Fruit fly (Drosophila melanogaster) whole organism, prepupa: Measurements from ENCODE around the gene RpL3.

Source experiments
- Blimp-1 ChIP-seq: fragments of 200-800 bp; sonication (Bioruptor generic); optimal IDR thresholded peaks from 3 replicates; lab custom pipeline; 2017; ENCODE audit warnings: missing biosample characterization, missing genetic modification characterization, mild to moderate bottlenecking, moderate library complexity, missing genetic modification reagents
- CG10631 ChIP-seq: fragments of 200-800 bp; sonication (Bioruptor generic); optimal IDR thresholded peaks from 2 replicates; lab custom pipeline; 2016; ENCODE audit warnings: missing biosample characterization, missing genetic modification characterization
- CG10669 ChIP-seq: fragments of 200-800 bp; sonication (Bioruptor generic); optimal IDR thresholded peaks from 3 replicates; lab custom pipeline; 2018; ENCODE audit warnings: missing biosample characterization, mild to moderate bottlenecking, missing genetic modification characterization, moderate library complexity
- CG11762 ChIP-seq: fragments of 200-800 bp; sonication (Bioruptor generic); optimal IDR thresholded peaks from 3 replicates; lab custom pipeline; 2016; ENCODE audit warnings: missing biosample characterization, missing genetic modification characterization; ENCODE audit not compliant: insufficient read depth
- CG11902 ChIP-seq: fragments of 200-800 bp; sonication (Bioruptor generic); optimal IDR thresholded peaks from 3 replicates; lab custom pipeline; 2016; ENCODE audit warnings: missing biosample characterization, missing genetic modification characterization
- CG16779 ChIP-seq: fragments of 200-800 bp; sonication (Bioruptor generic); optimal IDR thresholded peaks from 3 replicates; lab custom pipeline; 2017; ENCODE audit warnings: missing biosample characterization, mild to moderate bottlenecking, missing genetic modification characterization
- CG3032 ChIP-seq: fragments of 200-800 bp; optimal IDR thresholded peaks from 2 replicates; lab custom pipeline; 2019; ENCODE audit warnings: missing biosample characterization, mild to moderate bottlenecking, missing genetic modification characterization, moderate library complexity
- CG31627 ChIP-seq: fragments of 200-800 bp; sonication (Bioruptor generic); optimal IDR thresholded peaks from 3 replicates; lab custom pipeline; 2016; ENCODE audit warnings: missing biosample characterization, missing genetic modification characterization
- CG32006 ChIP-seq: fragments of 200-800 bp; sonication (Bioruptor generic); optimal IDR thresholded peaks from 3 replicates; lab custom pipeline; 2017; ENCODE audit warnings: missing biosample characterization, mild to moderate bottlenecking, missing genetic modification characterization
- CG34406 ChIP-seq: fragments of 200-800 bp; sonication (Bioruptor generic); optimal IDR thresholded peaks from 3 replicates; lab custom pipeline; 2016; ENCODE audit warnings: missing biosample characterization, missing genetic modification characterization
- CG6276 ChIP-seq: fragments of 200-800 bp; sonication (Bioruptor generic); optimal IDR thresholded peaks from 2 replicates; lab custom pipeline; 2017; ENCODE audit warnings: missing biosample characterization, mild to moderate bottlenecking, missing genetic modification characterization
- CG6792 ChIP-seq: fragments of 200-800 bp; sonication (Bioruptor generic); optimal IDR thresholded peaks from 3 replicates; lab custom pipeline; 2016; ENCODE audit warnings: missing biosample characterization, missing genetic modification characterization
- CG8119 ChIP-seq: fragments of 200-800 bp; sonication (Bioruptor generic); IDR thresholded peaks from 3 replicates; pipeline ENCODE4 v1.3.6; 2022; ENCODE audit warnings: missing biosample characterization, missing genetic modification characterization
- CG8319 ChIP-seq: fragments of 200-800 bp; sonication (Bioruptor generic); optimal IDR thresholded peaks from 3 replicates; lab custom pipeline; 2016; ENCODE audit warnings: missing biosample characterization, missing genetic modification characterization
- CG8632 ChIP-seq: fragments of 200-800 bp; sonication (Bioruptor generic); optimal IDR thresholded peaks from 3 replicates; lab custom pipeline; 2016; ENCODE audit warnings: missing biosample characterization, missing genetic modification characterization
- CG9139 ChIP-seq: fragments of 200-800 bp; sonication (Bioruptor generic); optimal IDR thresholded peaks from 3 replicates; lab custom pipeline; 2017; ENCODE audit warnings: missing biosample characterization, mild to moderate bottlenecking, missing genetic modification characterization
- Eip75B ChIP-seq: fragments of 200-800 bp; sonication (Bioruptor generic); optimal IDR thresholded peaks from 3 replicates; lab custom pipeline; 2016; ENCODE audit warnings: missing biosample characterization, missing genetic modification characterization
- Eip78C ChIP-seq: fragments of 200-800 bp; sonication (Bioruptor generic); peaks from one replicate; lab custom pipeline; 2016; ENCODE audit warnings: missing biosample characterization, missing genetic modification characterization
- Eip93F ChIP-seq: fragments of 200-800 bp; sonication (Bioruptor generic); optimal IDR thresholded peaks from 2 replicates; lab custom pipeline; 2016; ENCODE audit warnings: missing biosample characterization, mild to moderate bottlenecking, missing genetic modification characterization
- Ets96B ChIP-seq: fragments of 200-800 bp; optimal IDR thresholded peaks from 2 replicates; lab custom pipeline; 2019; ENCODE audit warnings: missing biosample characterization, mild to moderate bottlenecking, missing genetic modification characterization, moderate library complexity
- Gug ChIP-seq: fragments of 200-800 bp; sonication (Bioruptor generic); IDR thresholded peaks from 2 replicates; pipeline ENCODE4 v1.3.6; 2022; ENCODE audit warnings: missing biosample characterization, missing genetic modification characterization
- Hr38 ChIP-seq: sonication (Bioruptor generic); optimal IDR thresholded peaks from 2 replicates; lab custom pipeline; 2016; ENCODE audit warnings: missing biosample characterization, missing genetic modification characterization
- Hr39 ChIP-seq: fragments of 200-800 bp; sonication (Bioruptor generic); optimal IDR thresholded peaks from 2 replicates; lab custom pipeline; 2016; ENCODE audit warnings: missing biosample characterization, missing genetic modification characterization
- Hr4 ChIP-seq: fragments of 200-800 bp; sonication (Bioruptor generic); optimal IDR thresholded peaks from 3 replicates; lab custom pipeline; 2016; ENCODE audit warnings: missing biosample characterization, missing genetic modification characterization
- Lpt ChIP-seq: fragments of 200-800 bp; sonication (Bioruptor generic); optimal IDR thresholded peaks from 3 replicates; lab custom pipeline; 2016; ENCODE audit warnings: missing biosample characterization, missing genetic modification characterization
- OdsH ChIP-seq: fragments of 200-800 bp; sonication (Bioruptor generic); optimal IDR thresholded peaks from 3 replicates; lab custom pipeline; 2016; ENCODE audit warnings: missing biosample characterization, missing genetic modification characterization
- Sox102F ChIP-seq: fragments of 200-800 bp; sonication (Bioruptor generic); optimal IDR thresholded peaks from 2 replicates; lab custom pipeline; 2016; ENCODE audit warnings: missing biosample characterization, mild to moderate bottlenecking, missing genetic modification characterization
- Sox15 ChIP-seq: fragments of 200-800 bp; sonication (Bioruptor generic); optimal IDR thresholded peaks from 3 replicates; lab custom pipeline; 2016; ENCODE audit warnings: missing biosample characterization, missing genetic modification characterization
- acj6 ChIP-seq: fragments of 200-800 bp; sonication (Bioruptor generic); optimal IDR thresholded peaks from 3 replicates; lab custom pipeline; 2016; ENCODE audit warnings: missing biosample characterization, missing genetic modification characterization
- dsx ChIP-seq: fragments of 200-800 bp; optimal IDR thresholded peaks from 3 replicates; lab custom pipeline; 2019; ENCODE audit warnings: missing biosample characterization, mild to moderate bottlenecking, missing genetic modification characterization, moderate library complexity; ENCODE audit not compliant: poor library complexity, severe bottlenecking
- eg ChIP-seq: fragments of 200-800 bp; sonication (Bioruptor generic); IDR thresholded peaks from 3 replicates; pipeline ENCODE4 v1.3.6; 2022; ENCODE audit warnings: missing biosample characterization, missing genetic modification characterization
- esn ChIP-seq: fragments of 200-800 bp; sonication (Bioruptor generic); optimal IDR thresholded peaks from 2 replicates; lab custom pipeline; 2016; ENCODE audit warnings: missing biosample characterization, mild to moderate bottlenecking, missing genetic modification characterization, moderate library complexity
- fd59A ChIP-seq: fragments of 200-800 bp; sonication (Bioruptor generic); optimal IDR thresholded peaks from 2 replicates; lab custom pipeline; 2017; ENCODE audit warnings: missing biosample characterization, mild to moderate bottlenecking, missing genetic modification characterization, missing genetic modification reagents
- fd85E ChIP-seq: fragments of 200-800 bp; sonication (Bioruptor generic); optimal IDR thresholded peaks from 3 replicates; lab custom pipeline; 2016; ENCODE audit warnings: missing biosample characterization, missing genetic modification characterization
- fkh ChIP-seq: fragments of 200-800 bp; sonication (Bioruptor generic); optimal IDR thresholded peaks from 3 replicates; lab custom pipeline; 2017; ENCODE audit warnings: missing biosample characterization, mild to moderate bottlenecking, missing genetic modification characterization, moderate library complexity
- lz ChIP-seq: fragments of 200-800 bp; sonication (Bioruptor generic); optimal IDR thresholded peaks from 3 replicates; lab custom pipeline; 2016; ENCODE audit warnings: missing biosample characterization, missing genetic modification characterization
- pdm3 ChIP-seq: fragments of 200-800 bp; sonication (Bioruptor generic); optimal IDR thresholded peaks from 3 replicates; lab custom pipeline; 2016; ENCODE audit warnings: missing biosample characterization, missing genetic modification characterization
- salr ChIP-seq, 2 experiments: fragments of 200-800 bp; sonication (Bioruptor generic); optimal IDR thresholded peaks; 3 replicates each; lab custom pipeline; 2016 to 2018; ENCODE audit warnings: missing biosample characterization in 2 of 2, missing genetic modification characterization in 2 of 2, mild to moderate bottlenecking in 1 of 2
- spab ChIP-seq: fragments of 200-800 bp; sonication (Bioruptor generic); optimal IDR thresholded peaks from 2 replicates; lab custom pipeline; 2017; ENCODE audit warnings: missing biosample characterization, mild to moderate bottlenecking, missing genetic modification characterization, missing genetic modification reagents
- ss ChIP-seq, 2 experiments: fragments of 200-800 bp; sonication (Bioruptor generic); optimal IDR thresholded peaks; 2 replicates in 1 of 2; 3 replicates in 1 of 2; lab custom pipeline; 2017 to 2018; ENCODE audit warnings: mild to moderate bottlenecking in 2 of 2, missing biosample characterization in 2 of 2, missing genetic modification characterization in 2 of 2, moderate library complexity in 1 of 2
- svp ChIP-seq: fragments of 200-800 bp; sonication (Bioruptor generic); peaks from one replicate; lab custom pipeline; 2016; ENCODE audit warnings: missing biosample characterization, missing genetic modification characterization
- topi ChIP-seq: fragments of 200-800 bp; sonication (Bioruptor generic); optimal IDR thresholded peaks from 3 replicates; lab custom pipeline; 2016; ENCODE audit warnings: missing biosample characterization, missing genetic modification characterization
- vri ChIP-seq: fragments of 200-800 bp; sonication (Bioruptor generic); optimal IDR thresholded peaks from 3 replicates; lab custom pipeline; 2016; ENCODE audit warnings: missing biosample characterization, mild to moderate bottlenecking, missing genetic modification characterization

The RpL3 gene

DNA sequence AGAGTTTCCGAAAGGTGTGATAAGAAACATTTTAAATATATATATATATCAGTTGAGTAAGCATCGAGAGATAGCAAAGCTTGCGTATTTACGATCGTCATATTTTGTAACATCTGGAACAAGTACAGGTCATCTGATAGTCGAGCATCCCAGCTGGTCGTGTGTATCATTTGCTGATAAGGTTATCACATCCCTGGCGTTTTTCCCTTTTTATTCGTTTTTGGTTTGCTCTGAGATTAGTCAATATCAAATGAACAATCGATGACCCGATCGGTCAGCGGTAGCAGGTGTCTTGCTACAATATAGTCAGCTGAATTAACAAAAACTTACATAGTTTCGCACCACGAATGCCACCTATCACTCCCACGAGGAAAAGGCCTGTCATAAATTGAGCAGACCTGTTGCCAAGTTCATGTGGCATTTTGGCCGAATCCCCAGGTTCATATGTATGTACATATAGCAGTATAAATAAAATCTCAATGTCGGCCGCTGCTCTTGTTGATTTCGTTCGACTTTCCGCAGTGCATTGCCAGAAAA is 20.7 kb upstream of the RpL3 start (continued):
- peak; percentile 53 for TF ChIP-seq fkh
- TF ChIP-seq CG8319 (GFP tag; lab: Kevin White, UChicago), result no peak
- peak; percentile 50 for TF ChIP-seq Sox15 (GFP tag; lab: Kevin White, UChicago)
- TF ChIP-seq CG9139 (GFP tag; lab: Kevin White, UChicago), result no peak
- peak; percentile 71 for TF ChIP-seq CG32006
- peak; percentile 66 for TF ChIP-seq CG34406 (GFP tag; lab: Kevin White, UChicago)
- no peak for TF ChIP-seq Hr38 (GFP tag; lab: Kevin White, UChicago)
- TF ChIP-seq CG6276, result peak; percentile 42
- TF ChIP-seq fd85E (GFP tag; lab: Kevin White, UChicago), result no peak

- peak in 1 of 2 experiments; percentile 58 for TF ChIP-seq ss (GFP tag; optimal IDR thresholded peaks at IDR 0.05; lab: Kevin White, UChicago)
- peak; percentile 93 for TF ChIP-seq Eip78C
- no peak for TF ChIP-seq CG16779
- peak; percentile 71 for TF ChIP-seq vri (GFP tag; lab: Kevin White, UChicago)
- TF ChIP-seq Gug, result no peak
- TF ChIP-seq CG9139 (GFP tag; lab: Kevin White, UChicago), result peak; percentile 77
- peak; percentile 23 for TF ChIP-seq fkh
- peak; percentile 23 for TF ChIP-seq topi (GFP tag; lab: Kevin White, UChicago)
These were observed 12.8 kb upstream of the RpL3 start for dm6 chr3R:11208766-11209331.

dm6 chr3R:11209801-11210402 is 11.8 kb upstream of the RpL3 start, which contains the start of the genes SdhC and Tctp:
SdhC (minus strand) TSS chr3R:11209849.
Tctp (plus strand) TSS chr3R:11210247.
- TF ChIP-seq CG32006 (no peak), topi (GFP tag; lab: Kevin White, UChicago) (peak; percentile 49), Eip75B (GFP tag; lab: Kevin White, UChicago) (peak; percentile 59), CG11762 (GFP tag; lab: Kevin White, UChicago) (no peak), Hr39 (peak; percentile 12), CG8632 (GFP tag; lab: Kevin White, UChicago) (no peak), Ets96B (tag; lab: Kevin White, UChicago) (no peak), CG3032 (peak; percentile 23), CG10631 (GFP tag; lab: Kevin White, UChicago) (peak; percentile 62), CG10669 (GFP tag; lab: Kevin White, UChicago) (peak; percentile 0), Gug (no peak), esn (GFP tag; lab: Kevin White, UChicago) (peak; percentile 68), pdm3 (peak; percentile 52), CG11902 (GFP tag; lab: Kevin White, UChicago) (no peak), Blimp-1 (no peak), Hr4 (GFP tag; lab: Kevin White, UChicago) (peak; percentile 42), CG9139 (GFP tag; lab: Kevin White, UChicago) (no peak), Eip93F (no peak), CG8319 (GFP tag; lab: Kevin White, UChicago) (no peak), salr (GFP tag; optimal IDR thresholded peaks at IDR 0.05; lab: Kevin White, UChicago) (peak in 1 of 2 experiments; percentile 10), fd85E (GFP tag; lab: Kevin White, UChicago) (no peak), CG8119 (0 out of 3 replicates have a peak, but pooled peaks have one; percentile 12), dsx (peak; percentile 10), lz (GFP tag; lab: Kevin White, UChicago) (peak; percentile 47), svp (GFP tag; lab: Kevin White, UChicago) (peak; percentile 74), acj6 (peak; percentile 24), eg (GFP tag; lab: Robert Waterston, UW) (peak; percentile 28; the same call in 1 of the 3 replicates), fkh (peak; percentile 83), Sox102F (GFP tag; lab: Kevin White, UChicago) (peak; percentile 42), CG34406 (GFP tag; lab: Kevin White, UChicago) (peak; percentile 33), Lpt (GFP tag; lab: Kevin White, UChicago) (peak; percentile 31), spab (GFP tag; lab: Kevin White, UChicago) (no peak), CG6792 (GFP tag; lab: Kevin White, UChicago) (peak; percentile 30), CG31627 (GFP tag; lab: Kevin White, UChicago) (peak; percentile 36), fd59A (GFP tag; lab: Kevin White, UChicago) (no peak), vri (GFP tag; lab: Kevin White, UChicago) (peak; percentile 45), ss (GFP tag; optimal IDR thresholded peaks at IDR 0.05; lab: Kevin White, UChicago) (peak; percentile 14 to 39), OdsH (GFP tag; lab: Kevin White, UChicago) (peak; percentile 43), CG16779 (no peak)
